Fruit fly (Drosophila melanogaster): Measurements from ENCODE around the gene CG7550.

The CG7550 gene

DNA sequence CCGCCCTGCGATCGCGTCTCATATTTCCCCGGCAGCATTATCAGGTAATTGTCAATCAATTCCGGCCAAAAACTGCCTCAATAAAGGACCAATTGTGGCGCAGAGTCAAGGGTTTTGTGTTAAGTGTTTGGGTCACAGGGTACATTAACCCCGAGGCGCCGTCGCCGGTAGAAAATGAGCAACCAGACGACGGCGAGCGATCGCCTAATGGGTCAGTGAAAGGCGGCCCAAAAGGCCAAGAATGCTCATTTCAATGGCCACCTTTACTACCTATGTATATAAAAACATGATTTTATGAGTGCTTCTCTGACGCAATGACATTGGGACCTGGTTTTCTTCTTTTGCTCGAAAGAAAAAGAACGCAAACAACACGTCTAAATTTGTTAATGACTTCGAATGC, 44.7 kb downstream of the CG7550 start:
- TF ChIP-seq Hnf4 (GFP tag; optimal IDR thresholded peaks at IDR 0.05) (no peak), rgr (GFP tag; optimal IDR thresholded peaks at IDR 0.05) (no peak), HLH106 (tag; optimal IDR thresholded peaks at IDR 0.05) (no peak), CrebA (GFP tag; optimal IDR thresholded peaks at IDR 0.05; ENCODE audit: borderline replicate concordance) (no peak), tai (GFP tag; optimal IDR thresholded peaks at IDR 0.05) (no peak), h (GFP tag; optimal IDR thresholded peaks at IDR 0.05) (no peak), Hr83 (GFP tag; optimal IDR thresholded peaks at IDR 0.05; ENCODE audit: poor library complexity, severe bottlenecking) (no peak), Hr78 (GFP tag; optimal IDR thresholded peaks at IDR 0.05) (no peak), Dfd (GFP tag; optimal IDR thresholded peaks at IDR 0.05) (no peak), GATAd (GFP tag; optimal IDR thresholded peaks at IDR 0.05) (no peak), Myc (optimal IDR thresholded peaks at IDR 0.05) (no peak), dmrt93B (GFP tag; optimal IDR thresholded peaks at IDR 0.05) (no peak), br (GFP tag; optimal IDR thresholded peaks at IDR 0.05) (no peak), lola (GFP tag; optimal IDR thresholded peaks at IDR 0.05) (no peak), brk (GFP tag; optimal IDR thresholded peaks at IDR 0.05) (no peak), sv (GFP tag; optimal IDR thresholded peaks at IDR 0.05) (no peak), woc (GFP tag; optimal IDR thresholded peaks at IDR 0.05) (no peak), Dif (GFP tag; optimal IDR thresholded peaks at IDR 0.05; ENCODE audit: partially characterized antibody) (no peak)

DNA sequence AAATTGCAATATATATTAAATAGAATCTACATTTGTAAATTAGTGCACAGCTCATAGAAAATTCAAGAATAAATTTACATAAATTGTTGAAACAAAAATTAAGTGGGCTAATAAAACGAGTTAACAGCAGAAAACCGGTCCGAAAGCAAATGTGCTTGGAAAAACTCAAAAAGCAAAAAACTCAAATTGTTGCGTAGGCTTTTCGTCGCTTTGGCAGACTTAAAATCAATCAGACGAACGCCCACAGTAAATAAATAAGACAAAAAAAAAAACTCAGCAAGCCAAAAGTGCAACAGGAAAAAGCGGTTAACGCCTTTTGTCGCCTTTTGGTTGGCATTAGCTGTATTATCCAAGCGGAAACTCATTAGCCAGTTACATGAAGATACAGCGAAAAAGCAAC, 46.4 kb downstream of the CG7550 start:
- TF ChIP-seq CrebA (GFP tag; optimal IDR thresholded peaks at IDR 0.05; ENCODE audit: borderline replicate concordance) (no peak), Hnf4 (GFP tag; optimal IDR thresholded peaks at IDR 0.05) (no peak), jim (GFP tag; optimal IDR thresholded peaks at IDR 0.05) (no peak), Abd-B (GFP tag; optimal IDR thresholded peaks at IDR 0.05) (no peak), Sp1 (GFP tag; optimal IDR thresholded peaks at IDR 0.05) (no peak), psq (GFP tag; optimal IDR thresholded peaks at IDR 0.05) (no peak), Myc (optimal IDR thresholded peaks at IDR 0.05) (no peak), Mio (GFP tag; optimal IDR thresholded peaks at IDR 0.05) (no peak), Jra (GFP tag; optimal IDR thresholded peaks at IDR 0.05) (no peak), dl (GFP tag; optimal IDR thresholded peaks at IDR 0.05; ENCODE audit: insufficient read depth in 1 of 2, partially characterized antibody in 2 of 2) (no peak), fru (GFP tag; optimal IDR thresholded peaks at IDR 0.05) (no peak), tai (GFP tag; optimal IDR thresholded peaks at IDR 0.05) (no peak)

DNA sequence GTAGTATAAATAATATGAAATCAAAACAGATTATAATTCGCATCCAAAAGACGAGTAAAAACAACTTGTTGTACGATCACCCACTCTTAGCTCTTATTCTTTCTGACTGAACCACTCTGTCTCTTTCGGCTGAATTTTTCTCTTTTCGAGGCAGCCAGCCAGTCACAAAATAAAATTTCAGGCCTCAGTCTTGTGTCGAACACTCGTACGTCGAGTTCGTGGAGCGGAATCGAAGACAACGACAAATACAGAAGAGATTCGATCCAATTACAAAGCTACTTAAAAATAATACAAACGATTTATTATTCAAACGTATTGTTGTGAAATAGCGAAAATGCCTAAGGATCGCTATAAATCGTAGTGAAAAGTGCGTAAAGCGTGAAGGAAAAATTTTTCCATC, 47.1 kb downstream of the CG7550 start:
- TF ChIP-seq N (GFP tag; optimal IDR thresholded peaks at IDR 0.05) (no peak), rgr (GFP tag; optimal IDR thresholded peaks at IDR 0.05) (peak; percentile 38), fru (GFP tag; optimal IDR thresholded peaks at IDR 0.05) (no peak), h (GFP tag; optimal IDR thresholded peaks at IDR 0.05) (peak; percentile 23), brk (GFP tag; optimal IDR thresholded peaks at IDR 0.05) (no peak), tai (GFP tag; optimal IDR thresholded peaks at IDR 0.05) (no peak), CG32264 (GFP tag; optimal IDR thresholded peaks at IDR 0.05) (no peak), jim (GFP tag; optimal IDR thresholded peaks at IDR 0.05) (no peak), CG9705 (GFP tag; optimal IDR thresholded peaks at IDR 0.05) (no peak), Dfd (GFP tag; optimal IDR thresholded peaks at IDR 0.05) (no peak), Hr83 (GFP tag; optimal IDR thresholded peaks at IDR 0.05; ENCODE audit: poor library complexity, severe bottlenecking) (peak; percentile 64), HLH106 (tag; optimal IDR thresholded peaks at IDR 0.05) (no peak), Myc (optimal IDR thresholded peaks at IDR 0.05) (no peak), foxo (GFP tag; optimal IDR thresholded peaks at IDR 0.05) (no peak), usp (GFP tag; optimal IDR thresholded peaks at IDR 0.05) (no peak), Hnf4 (GFP tag; optimal IDR thresholded peaks at IDR 0.05) (peak; percentile 45), lola (GFP tag; optimal IDR thresholded peaks at IDR 0.05) (no peak), br (GFP tag; optimal IDR thresholded peaks at IDR 0.05) (peak; percentile 2), ey (GFP tag; optimal IDR thresholded peaks at IDR 0.05) (no peak), Jra (GFP tag; optimal IDR thresholded peaks at IDR 0.05) (no peak), Abd-B (GFP tag; optimal IDR thresholded peaks at IDR 0.05) (no peak), Rel (GFP tag; optimal IDR thresholded peaks at IDR 0.05) (no peak), Rel (tag; optimal IDR thresholded peaks at IDR 0.05) (peak; percentile 63), Vsx2 (GFP tag; optimal IDR thresholded peaks at IDR 0.05; ENCODE audit: partially characterized antibody) (peak; percentile 66), psq (GFP tag; optimal IDR thresholded peaks at IDR 0.05) (no peak), Dif (GFP tag; optimal IDR thresholded peaks at IDR 0.05; ENCODE audit: partially characterized antibody) (peak; percentile 79), sage (GFP tag; optimal IDR thresholded peaks at IDR 0.05) (peak; percentile 25), dsf (GFP tag; optimal IDR thresholded peaks at IDR 0.05; ENCODE audit: borderline replicate concordance) (no peak), dl (GFP tag; optimal IDR thresholded peaks at IDR 0.05; ENCODE audit: insufficient read depth in 1 of 2, partially characterized antibody in 2 of 2) (peak; percentile 66), Sp1 (GFP tag; optimal IDR thresholded peaks at IDR 0.05) (peak; percentile 37), GATAd (GFP tag; optimal IDR thresholded peaks at IDR 0.05) (no peak), sv (GFP tag; optimal IDR thresholded peaks at IDR 0.05) (no peak), woc (GFP tag; optimal IDR thresholded peaks at IDR 0.05) (no peak), dmrt93B (GFP tag; optimal IDR thresholded peaks at IDR 0.05) (no peak), pan (optimal IDR thresholded peaks at IDR 0.05) (no peak), CrebA (GFP tag; optimal IDR thresholded peaks at IDR 0.05; ENCODE audit: borderline replicate concordance) (no peak), Hr78 (GFP tag; optimal IDR thresholded peaks at IDR 0.05) (no peak), OdsH (GFP tag; optimal IDR thresholded peaks at IDR 0.05) (no peak), Mio (GFP tag; optimal IDR thresholded peaks at IDR 0.05) (no peak)

All from whole organism, wandering third instar larva.